Fruit fly (Drosophila melanogaster): ENCODE data around the gene AMPKalpha.

AMPKalpha gene

DNA sequence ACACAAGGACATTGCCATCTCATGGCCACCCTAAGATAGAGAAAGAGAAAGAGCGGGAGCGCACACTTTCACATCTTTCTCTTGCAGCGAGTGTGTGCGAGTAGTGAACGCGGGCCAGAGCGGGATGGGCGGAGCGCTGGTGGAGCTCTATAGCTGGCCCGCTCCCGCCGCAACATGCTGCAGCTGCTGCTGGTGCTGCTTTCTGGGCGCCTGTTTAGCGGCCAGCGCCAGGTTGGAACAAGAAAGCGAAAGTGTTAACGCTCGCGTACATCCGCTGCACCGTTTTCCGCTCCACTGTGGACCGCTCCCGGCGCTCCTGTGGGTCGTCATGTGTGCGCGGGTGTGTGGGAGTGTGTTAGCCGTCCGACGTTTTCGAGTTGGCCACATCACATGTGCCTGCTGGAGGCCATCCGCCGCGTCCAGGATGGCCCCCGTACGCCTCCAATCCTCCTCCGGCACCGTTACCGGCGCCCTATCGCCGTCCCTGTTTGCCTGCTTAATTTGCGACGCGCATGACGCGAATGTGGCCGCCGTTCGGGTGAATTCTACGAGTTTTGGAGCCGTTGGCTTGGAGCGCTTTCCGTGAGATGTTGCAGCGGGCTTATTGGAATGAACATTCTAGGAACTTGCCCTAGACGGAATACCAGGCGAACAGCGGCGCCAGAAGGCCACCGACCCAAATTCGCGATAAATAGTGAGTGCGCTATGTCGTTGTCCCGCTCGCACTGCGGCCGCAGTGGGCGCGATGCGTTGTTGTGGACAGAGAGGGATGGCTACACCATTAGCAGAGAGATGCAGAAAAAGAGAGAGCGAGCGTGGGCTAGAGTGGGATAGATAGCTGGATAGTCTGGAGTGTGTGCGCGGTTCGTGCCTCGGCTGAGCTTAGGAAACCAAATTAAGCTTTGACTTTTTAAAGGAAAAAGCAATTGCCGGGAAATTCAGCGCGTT, 24.0 kb downstream of the AMPKalpha start (continued):
- TF ChIP-seq CG30020 (tag; optimal IDR thresholded peaks at IDR 0.05): no peak
- TF ChIP-seq vnd (GFP tag; IDR thresholded peaks at IDR 0.05; ENCODE audit: partially characterized antibody): 0 out of 3 replicates have a peak, but pooled peaks have one; percentile 18
- TF ChIP-seq CG4854 (GFP tag; optimal IDR thresholded peaks at IDR 0.05): no peak
- TF ChIP-seq CG32772 (GFP tag; IDR thresholded peaks at IDR 0.05): no peak
- no peak for TF ChIP-seq croc (GFP tag; conservative IDR thresholded peaks at IDR 0.05)
- no peak for TF ChIP-seq CG9817 (tag; optimal IDR thresholded peaks at IDR 0.05)
- TF ChIP-seq CG8388 (GFP tag; optimal IDR thresholded peaks at IDR 0.05): no peak
- TF ChIP-seq Awh (GFP tag; IDR thresholded peaks at IDR 0.05): no peak
- peak; percentile 79; the same call in 3 of the 4 replicates for TF ChIP-seq chinmo (GFP tag; IDR thresholded peaks at IDR 0.05; ENCODE audit: partially characterized antibody)
- TF ChIP-seq Asciz (GFP tag; optimal IDR thresholded peaks at IDR 0.05): no peak
- TF ChIP-seq Xbp1 (GFP tag; optimal IDR thresholded peaks at IDR 0.05): no peak
- no peak for TF ChIP-seq Hr78 (GFP tag; optimal IDR thresholded peaks at IDR 0.05)
- TF ChIP-seq CG17361 (GFP tag; IDR thresholded peaks at IDR 0.05): no peak
- TF ChIP-seq Stat92E (GFP tag; optimal IDR thresholded peaks at IDR 0.05): no peak
- TF ChIP-seq trh (GFP tag; optimal IDR thresholded peaks at IDR 0.05): no peak
- no peak for TF ChIP-seq CG8944 (GFP tag; optimal IDR thresholded peaks at IDR 0.05)
- TF ChIP-seq CG3163 (GFP tag; optimal IDR thresholded peaks at IDR 0.05): peak; percentile 37
- TF ChIP-seq CG15479 (GFP tag; optimal IDR thresholded peaks at IDR 0.05): no peak
- peak; percentile 6 for TF ChIP-seq BtbVII (GFP tag; optimal IDR thresholded peaks at IDR 0.05)
- no peak for TF ChIP-seq Dip2 (GFP tag; IDR thresholded peaks at IDR 0.05)
- TF ChIP-seq CG13624 (GFP tag; optimal IDR thresholded peaks at IDR 0.05): peak; percentile 7
- TF ChIP-seq CG12942 (GFP tag; optimal IDR thresholded peaks at IDR 0.05): no peak
- TF ChIP-seq gt (GFP tag; IDR thresholded peaks at IDR 0.05): no peak
- TF ChIP-seq Doc3 (GFP tag; IDR thresholded peaks at IDR 0.05; ENCODE audit: partially characterized antibody): no peak
- TF ChIP-seq luna (GFP tag; optimal IDR thresholded peaks at IDR 0.05): no peak
- TF ChIP-seq prd (optimal IDR thresholded peaks at IDR 0.05): no peak
- no peak for TF ChIP-seq prd (GFP tag; IDR thresholded peaks at IDR 0.05)
- TF ChIP-seq CTCF (GFP tag; optimal IDR thresholded peaks at IDR 0.05): peak; percentile 60
- 0 out of 3 replicates have a peak, but pooled peaks have one; percentile 9 for TF ChIP-seq gce (GFP tag; IDR thresholded peaks at IDR 0.05)
- no peak for TF ChIP-seq CG3847 (GFP tag; IDR thresholded peaks at IDR 0.05)
- TF ChIP-seq Nf-YC (tag; optimal IDR thresholded peaks at IDR 0.05): peak; percentile 79
- TF ChIP-seq TFAM (GFP tag; optimal IDR thresholded peaks at IDR 0.05): no peak
- no peak for TF ChIP-seq seq (GFP tag; IDR thresholded peaks at IDR 0.05)
- TF ChIP-seq br (optimal IDR thresholded peaks at IDR 0.05): no peak
- TF ChIP-seq Lhr (GFP tag; optimal IDR thresholded peaks at IDR 0.05): peak; percentile 100
- TF ChIP-seq Atf3 (GFP tag; optimal IDR thresholded peaks at IDR 0.05): no peak
- TF ChIP-seq CG7556 (GFP tag; optimal IDR thresholded peaks at IDR 0.05): no peak
- no peak for TF ChIP-seq CG11093 (GFP tag; IDR thresholded peaks at IDR 0.05)
- TF ChIP-seq CG6791 (GFP tag; IDR thresholded peaks at IDR 0.05; ENCODE audit: partially characterized antibody): peak; percentile 47; the same call in 2 of the 3 replicates
- TF ChIP-seq H2.0 (GFP tag; IDR thresholded peaks at IDR 0.05): no peak
- no peak for TF ChIP-seq ERR (GFP tag; optimal IDR thresholded peaks at IDR 0.05)
- no peak for TF ChIP-seq Rx (GFP tag; IDR thresholded peaks at IDR 0.05)
- peak; percentile 27 for TF ChIP-seq stwl (tag; optimal IDR thresholded peaks at IDR 0.05)
- TF ChIP-seq CG18011 (GFP tag; optimal IDR thresholded peaks at IDR 0.05): peak; percentile 14
- TF ChIP-seq CG12769 (tag; optimal IDR thresholded peaks at IDR 0.05): peak; percentile 99
- no peak for TF ChIP-seq org-1 (GFP tag; optimal IDR thresholded peaks at IDR 0.05)
- TF ChIP-seq CG1832 (GFP tag; optimal IDR thresholded peaks at IDR 0.05): peak; percentile 99
- peak; percentile 3 for TF ChIP-seq CG8924 (tag; optimal IDR thresholded peaks at IDR 0.05)
- no peak for TF ChIP-seq tna (GFP tag; IDR thresholded peaks at IDR 0.05; ENCODE audit: partially characterized antibody)

Measured in whole organism, embryonic.